Fruit fly (Drosophila melanogaster) whole organism, embryonic: ENCODE data around the gene sima.

Experiments used
- C15 ChIP-seq: fragments of 200-800 bp; sonication (Bioruptor generic); IDR thresholded peaks from 3 replicates; pipeline ENCODE4 v1.3.6; 2022; ENCODE audit warnings: missing biosample characterization, missing genetic modification characterization
- CG10321 ChIP-seq: fragments of 200-800 bp; sonication (Bioruptor generic); IDR thresholded peaks from 2 replicates; pipeline ENCODE4 v1.3.6; 2022; ENCODE audit warnings: missing biosample characterization, missing genetic modification characterization
- CG10366 ChIP-seq: fragments of 200-800 bp; sonication (Bioruptor generic); IDR thresholded peaks from 2 replicates; pipeline ENCODE4 v1.3.6; 2022; ENCODE audit warnings: missing biosample characterization, missing genetic modification characterization
- CG10543 ChIP-seq: fragments of 200-800 bp; sonication (Bioruptor generic); optimal IDR thresholded peaks from 3 replicates; lab custom pipeline; 2017; ENCODE audit warnings: missing biosample characterization, mild to moderate bottlenecking, missing genetic modification characterization, moderate library complexity
- CG10565 ChIP-seq: fragments of 200-800 bp; sonication (Bioruptor generic); optimal IDR thresholded peaks from 3 replicates; lab custom pipeline; 2016; ENCODE audit warnings: missing biosample characterization, mild to moderate bottlenecking, missing genetic modification characterization
- CG15514 ChIP-seq: fragments of 200-800 bp; sonication (Bioruptor generic); optimal IDR thresholded peaks from 3 replicates; lab custom pipeline; 2017; ENCODE audit warnings: missing biosample characterization, missing genetic modification characterization, mild to moderate bottlenecking, moderate library complexity, missing genetic modification reagents
- CG16815 ChIP-seq: fragments of 200-800 bp; sonication (Bioruptor generic); optimal IDR thresholded peaks from 3 replicates; lab custom pipeline; 2017; ENCODE audit warnings: missing biosample characterization, mild to moderate bottlenecking, missing genetic modification characterization
- CG17568 ChIP-seq: fragments of 200-800 bp; sonication (Bioruptor generic); optimal IDR thresholded peaks from 2 replicates; lab custom pipeline; 2018; ENCODE audit warnings: missing biosample characterization, mild to moderate bottlenecking, missing genetic modification characterization, moderate library complexity
- CG18011 ChIP-seq: fragments of 200-800 bp; sonication (Bioruptor generic); optimal IDR thresholded peaks from 2 replicates; lab custom pipeline; 2017; ENCODE audit warnings: missing biosample characterization, missing genetic modification characterization, mild to moderate bottlenecking, moderate library complexity, missing genotype
- CG2202 ChIP-seq: fragments of 200-800 bp; sonication (Bioruptor generic); optimal IDR thresholded peaks from 2 replicates; lab custom pipeline; 2018; ENCODE audit warnings: missing biosample characterization, mild to moderate bottlenecking, missing genetic modification characterization
- CG2678 ChIP-seq: fragments of 200-800 bp; sonication (Bioruptor generic); optimal IDR thresholded peaks from 3 replicates; lab custom pipeline; 2019; ENCODE audit warnings: missing biosample characterization, mild to moderate bottlenecking, missing genetic modification characterization, moderate library complexity
- CG2889 ChIP-seq: fragments of 200-800 bp; sonication (Bioruptor generic); IDR thresholded peaks from 3 replicates; pipeline ENCODE4 v1.3.6; 2022; ENCODE audit warnings: missing biosample characterization, missing genetic modification characterization
- CG3847 ChIP-seq: fragments of 200-800 bp; sonication (Bioruptor generic); IDR thresholded peaks from 2 replicates; pipeline ENCODE4 v1.3.6; 2022; ENCODE audit warnings: missing biosample characterization, missing genetic modification characterization
- CG5245 ChIP-seq: fragments of 200-800 bp; sonication (Bioruptor generic); optimal IDR thresholded peaks from 3 replicates; lab custom pipeline; 2016; ENCODE audit warnings: missing biosample characterization, missing genetic modification characterization
- CG6765 ChIP-seq: fragments of 200-800 bp; sonication (Bioruptor generic); optimal IDR thresholded peaks from 3 replicates; lab custom pipeline; 2017; ENCODE audit warnings: missing biosample characterization, mild to moderate bottlenecking, missing genetic modification characterization
- CG7556 ChIP-seq: fragments of 200-800 bp; sonication (Bioruptor generic); optimal IDR thresholded peaks from 2 replicates; lab custom pipeline; 2017; ENCODE audit warnings: missing biosample characterization, mild to moderate bottlenecking, missing genetic modification characterization
- CG7987 ChIP-seq: fragments of 200-800 bp; sonication (Bioruptor generic); optimal IDR thresholded peaks from 2 replicates; lab custom pipeline; 2018; ENCODE audit warnings: missing biosample characterization, mild to moderate bottlenecking, missing genetic modification characterization, moderate library complexity
- CG8478 ChIP-seq: fragments of >200 bp; optimal IDR thresholded peaks from 2 replicates; lab custom pipeline; 2018
- CG8924 ChIP-seq: fragments of 200-800 bp; optimal IDR thresholded peaks from 3 replicates; lab custom pipeline; 2019; ENCODE audit warnings: missing biosample characterization, mild to moderate bottlenecking, missing genetic modification characterization, moderate library complexity
- CG8944 ChIP-seq: fragments of 200-800 bp; sonication (Bioruptor generic); optimal IDR thresholded peaks from 3 replicates; lab custom pipeline; 2016; ENCODE audit warnings: missing biosample characterization, missing genetic modification characterization
- CG9797 ChIP-seq: fragments of 200-800 bp; sonication (Bioruptor generic); optimal IDR thresholded peaks from 3 replicates; lab custom pipeline; 2018; ENCODE audit warnings: missing biosample characterization, mild to moderate bottlenecking, missing genetic modification characterization
- CrebB ChIP-seq: fragments of 200-800 bp; sonication (Bioruptor generic); optimal IDR thresholded peaks from 3 replicates; lab custom pipeline; 2018; ENCODE audit warnings: missing biosample characterization, mild to moderate bottlenecking, missing genetic modification characterization
- Eip74EF ChIP-seq, 2 experiments: fragments of 200-800 bp in 1 of 2; fragments of >200 bp in 1 of 2; sonication (Bioruptor generic) in 1 of 2; optimal IDR thresholded peaks; 2 replicates each; lab custom pipeline; 2017 to 2019; ENCODE audit warnings: missing biosample characterization in 2 of 2, missing genetic modification characterization in 2 of 2, mild to moderate bottlenecking in 1 of 2, moderate library complexity in 1 of 2
- Elba2 ChIP-seq: fragments of 200-800 bp; sonication (Bioruptor generic); optimal IDR thresholded peaks from 3 replicates; lab custom pipeline; 2016; ENCODE audit warnings: missing biosample characterization, missing genetic modification characterization
- Hey ChIP-seq: fragments of 200-800 bp; sonication (Bioruptor generic); optimal IDR thresholded peaks from 3 replicates; lab custom pipeline; 2018; ENCODE audit warnings: missing biosample characterization, mild to moderate bottlenecking, missing genetic modification characterization
- Hmr ChIP-seq: fragments of 200-800 bp; sonication (Bioruptor generic); optimal IDR thresholded peaks from 3 replicates; lab custom pipeline; 2017; ENCODE audit warnings: mild to moderate bottlenecking, missing biosample characterization, missing genetic modification reagents, missing genetic modification characterization
- Mad ChIP-seq: fragments of 200-800 bp; sonication (Bioruptor generic); optimal IDR thresholded peaks from 2 replicates; lab custom pipeline; 2016; ENCODE audit warnings: missing biosample characterization, missing genetic modification characterization
- Med ChIP-seq: fragments of 200-800 bp; sonication (Bioruptor generic); peaks from one replicate; lab custom pipeline; 2016; ENCODE audit warnings: missing biosample characterization, missing genetic modification characterization, mild to moderate bottlenecking, inconsistent platforms, moderate library complexity
- Mrtf ChIP-seq: fragments of 200-800 bp; sonication (Bioruptor generic); IDR thresholded peaks from 3 replicates; pipeline ENCODE4 v1.3.6; 2022; ENCODE audit warnings: missing biosample characterization, missing genetic modification characterization
- Six4 ChIP-seq: fragments of 200-800 bp; sonication (Bioruptor generic); optimal IDR thresholded peaks from 2 replicates; lab custom pipeline; 2016; ENCODE audit warnings: missing biosample characterization, missing genetic modification characterization
- Sry-β ChIP-seq: fragments of 200-800 bp; sonication (Bioruptor generic); optimal IDR thresholded peaks from 2 replicates; lab custom pipeline; 2018; ENCODE audit warnings: missing biosample characterization, mild to moderate bottlenecking, missing genetic modification characterization, moderate library complexity
- Taf1 ChIP-seq: fragments of 200-800 bp; sonication (Bioruptor generic); IDR thresholded peaks from 2 replicates; pipeline ENCODE4 v1.3.6; 2022; ENCODE audit warnings: missing biosample characterization, missing genetic modification characterization
- bowl ChIP-seq: fragments of 200-800 bp; sonication (Bioruptor generic); IDR thresholded peaks from 2 replicates; pipeline ENCODE4 v1.3.6; 2022; ENCODE audit warnings: missing biosample characterization, missing genetic modification characterization
- btn ChIP-seq: fragments of 200-800 bp; sonication (Bioruptor generic); optimal IDR thresholded peaks from 2 replicates; lab custom pipeline; 2016; ENCODE audit warnings: missing biosample characterization, missing genetic modification characterization
- dimm ChIP-seq: fragments of 200-800 bp; sonication (Bioruptor generic); IDR thresholded peaks from 2 replicates; pipeline ENCODE4 v1.3.6; 2022; ENCODE audit warnings: missing biosample characterization, missing genetic modification characterization
- emc ChIP-seq: fragments of 200-800 bp; sonication (Bioruptor generic); optimal IDR thresholded peaks from 2 replicates; lab custom pipeline; 2016; ENCODE audit warnings: missing biosample characterization, missing genetic modification characterization
- fd64A ChIP-seq: fragments of 200-800 bp; sonication (Bioruptor generic); optimal IDR thresholded peaks from 3 replicates; lab custom pipeline; 2018; ENCODE audit warnings: missing biosample characterization, mild to moderate bottlenecking, missing genetic modification characterization
- gem ChIP-seq: fragments of 200-800 bp; sonication (Bioruptor generic); optimal IDR thresholded peaks from 2 replicates; lab custom pipeline; 2019; ENCODE audit warnings: missing biosample characterization, mild to moderate bottlenecking, missing genetic modification characterization, moderate library complexity
- gfzf ChIP-seq: fragments of 200-800 bp; sonication (Bioruptor generic); optimal IDR thresholded peaks from 2 replicates; lab custom pipeline; 2016; ENCODE audit warnings: missing biosample characterization, mild to moderate bottlenecking, missing genetic modification characterization, moderate library complexity
- gsb ChIP-seq: fragments of 200-800 bp; sonication (Bioruptor generic); IDR thresholded peaks from 2 replicates; pipeline ENCODE4 v1.3.6; 2022; ENCODE audit warnings: missing biosample characterization, missing genetic modification characterization
- inv ChIP-seq: fragments of 200-800 bp; sonication (Bioruptor generic); IDR thresholded peaks from 2 replicates; pipeline ENCODE4 v1.3.6; 2022; ENCODE audit warnings: missing biosample characterization, missing genetic modification characterization; ENCODE audit not compliant: partially characterized antibody
- onecut ChIP-seq: fragments of 200-800 bp; sonication (Bioruptor generic); IDR thresholded peaks from 2 replicates; pipeline ENCODE4 v1.3.6; 2022; ENCODE audit warnings: missing biosample characterization, missing genetic modification characterization
- peb ChIP-seq: fragments of 200-800 bp; sonication (Bioruptor generic); IDR thresholded peaks from 2 replicates; pipeline ENCODE4 v1.3.6; 2022; ENCODE audit warnings: missing biosample characterization, missing genetic modification characterization
- pita ChIP-seq: fragments of 200-800 bp; sonication (Bioruptor generic); optimal IDR thresholded peaks from 2 replicates; lab custom pipeline; 2017; ENCODE audit warnings: missing biosample characterization, mild to moderate bottlenecking, missing genetic modification characterization
- prd ChIP-seq, 3 experiments: fragments of >200 bp in 2 of 3; fragments of 200-800 bp in 1 of 3; sonication (Bioruptor generic) in 1 of 3; optimal IDR thresholded peaks in 2 of 3; IDR thresholded peaks in 1 of 3; 2 replicates in 2 of 3; 3 replicates in 1 of 3; pipeline versions ENCODE4 v1.3.6 to Lab custom; 2017 to 2022; ENCODE audit warnings: missing biosample characterization in 1 of 3, missing genetic modification characterization in 1 of 3
- ssp ChIP-seq: fragments of 200-800 bp; sonication (Bioruptor generic); IDR thresholded peaks from 2 replicates; pipeline ENCODE4 v1.3.6; 2022; ENCODE audit warnings: missing biosample characterization, missing genetic modification characterization
- toy ChIP-seq: fragments of 200-800 bp; sonication (Bioruptor generic); IDR thresholded peaks from 2 replicates; pipeline ENCODE4 v1.3.6; 2022; ENCODE audit warnings: missing biosample characterization, missing genetic modification characterization
- twi ChIP-seq: fragments of 200-800 bp; optimal IDR thresholded peaks from 2 replicates; lab custom pipeline; 2019; ENCODE audit warnings: missing biosample characterization, mild to moderate bottlenecking, missing genetic modification characterization, moderate library complexity
- vnd ChIP-seq: fragments of 200-800 bp; sonication (Bioruptor generic); IDR thresholded peaks from 3 replicates; pipeline ENCODE4 v1.3.6; 2022; ENCODE audit warnings: missing biosample characterization, missing genetic modification characterization; ENCODE audit not compliant: partially characterized antibody

sima gene

dm6 chr3R:30043139-30043744, 14.9 kb upstream of the sima start, which contains the start of gene Sry-delta (continued):
- no peak for TF ChIP-seq C15 (GFP tag; lab: Robert Waterston, UW)
- TF ChIP-seq emc (GFP tag; lab: Kevin White, UChicago), result peak; percentile 80
- peak; percentile 83 for TF ChIP-seq ssp (GFP tag; lab: Robert Waterston, UW)
- TF ChIP-seq CG10543, result peak; percentile 62
- TF ChIP-seq bowl, result 0 out of 2 replicates have a peak, but pooled peaks have one; percentile 25
- TF ChIP-seq btn (GFP tag; lab: Kevin White, UChicago), result peak; percentile 38
- TF ChIP-seq CG10565 (GFP tag; lab: Kevin White, UChicago), result no peak
- TF ChIP-seq gsb, result 0 out of 2 replicates have a peak, but pooled peaks have one; percentile 8
- no peak for TF ChIP-seq toy (GFP tag; lab: Robert Waterston, UW)
- TF ChIP-seq CG8478 (lab: Kevin White, UChicago), result no peak
- no peak for TF ChIP-seq CG2678
- peak; percentile 85 for TF ChIP-seq Hmr (GFP tag; lab: Kevin White, UChicago)
- TF ChIP-seq Eip74EF (GFP tag; optimal IDR thresholded peaks at IDR 0.05; lab: Kevin White, UChicago), result no peak
- peak; percentile 83 for TF ChIP-seq CG7987 (GFP tag; lab: Kevin White, UChicago)
- peak; percentile 48 for TF ChIP-seq CG2202 (tag; lab: Kevin White, UChicago)
- TF ChIP-seq CG17568 (GFP tag; lab: Kevin White, UChicago), result no peak
- TF ChIP-seq vnd, result peak; percentile 46; the same call in 2 of the 3 replicates
- peak; percentile 99 for TF ChIP-seq Med (GFP tag; lab: Kevin White, UChicago)
- TF ChIP-seq CG18011 (GFP tag; lab: Kevin White, UChicago), result peak; percentile 72
- TF ChIP-seq gem, result no peak
- peak; percentile 55; the same call in 2 of the 3 replicates for TF ChIP-seq CG2889
- TF ChIP-seq CG3847 (GFP tag; lab: Robert Waterston, UW), result peak; percentile 69
- TF ChIP-seq Elba2, result no peak
- peak; percentile 66 for TF ChIP-seq CG9797
- peak; percentile 81 for TF ChIP-seq CG8924 (tag; lab: Kevin White, UChicago)
- peak; percentile 40 for TF ChIP-seq CG6765
- TF ChIP-seq CG8944, result peak; percentile 85
- TF ChIP-seq Mad (GFP tag; lab: Kevin White, UChicago), result peak; percentile 73
- no peak for TF ChIP-seq pita (GFP tag; lab: Kevin White, UChicago)
- TF ChIP-seq peb (GFP tag; lab: Robert Waterston, UW), result peak; percentile 46; the same call in 1 of the 2 replicates
- TF ChIP-seq Six4 (GFP tag; lab: Kevin White, UChicago), result peak; percentile 64
- no peak for TF ChIP-seq prd (optimal IDR thresholded peaks at IDR 0.05; lab: Kevin White, UChicago)
- TF ChIP-seq prd (GFP tag; IDR thresholded peaks at IDR 0.05; lab: Robert Waterston, UW), result peak; percentile 83
- no peak for TF ChIP-seq Hey (tag; lab: Kevin White, UChicago)
- peak; percentile 66; the same call in 1 of the 2 replicates for TF ChIP-seq inv (GFP tag; lab: Robert Waterston, UW)
- TF ChIP-seq CG10321, result peak; percentile 8; the same call in 1 of the 2 replicates
- peak; percentile 42 for TF ChIP-seq CG16815 (GFP tag; lab: Kevin White, UChicago)
- peak; percentile 91 for TF ChIP-seq CG15514 (GFP tag; lab: Kevin White, UChicago)
- TF ChIP-seq Sry-β, result peak; percentile 83
- peak; percentile 70 for TF ChIP-seq CG10366 (GFP tag; lab: Robert Waterston, UW)
- peak; percentile 52 for TF ChIP-seq gfzf (GFP tag; lab: Kevin White, UChicago)
- peak; percentile 53 for TF ChIP-seq CG7556 (GFP tag; lab: Kevin White, UChicago)
- TF ChIP-seq fd64A, result no peak
- TF ChIP-seq dimm, result 0 out of 2 replicates have a peak, but pooled peaks have one; percentile 3
- peak; percentile 75 for TF ChIP-seq CG5245 (GFP tag; lab: Kevin White, UChicago)
- TF ChIP-seq Mrtf (GFP tag; lab: Robert Waterston, UW), result peak; percentile 58; the same call in 1 of the 3 replicates
- TF ChIP-seq Taf1 (GFP tag; lab: Robert Waterston, UW), result peak; percentile 67; the same call in 1 of the 2 replicates
- peak; percentile 71 for TF ChIP-seq CrebB (tag; lab: Kevin White, UChicago)
- TF ChIP-seq twi, result peak; percentile 5
- peak; percentile 50 for TF ChIP-seq onecut (GFP tag; lab: Robert Waterston, UW)
